Worm (Caenorhabditis elegans) whole organism, young adult: ENCODE measurements around the gene F26A1.4.
A peak's percentile ranks its signal among the peaks of the same experiment; 100 is the strongest.

Experiments
- B0336.3 ChIP-seq: fragments of 200-800 bp; sonication (Bioruptor generic); IDR thresholded peaks from 2 replicates; pipeline ENCODE4 v1.3.6; 2022; ENCODE audit warnings: missing genetic modification characterization, missing compliant biosample characterization
- F37B4.10 ChIP-seq: fragments of 200-800 bp; sonication (Bioruptor generic); IDR thresholded peaks from 2 replicates; pipeline ENCODE4 v1.3.6; 2022; ENCODE audit warnings: missing genetic modification characterization, missing compliant biosample characterization
- F49E8.2 ChIP-seq: sonication (generic microtip); optimal IDR thresholded peaks from 3 replicates; lab custom pipeline; 2017; ENCODE audit warnings: missing genetic modification characterization, mild to moderate bottlenecking, missing compliant biosample characterization, antibody characterized with exemption, moderate library complexity; ENCODE audit not compliant: insufficient read depth
- F52B5.7 ChIP-seq: sonication (generic microtip); optimal IDR thresholded peaks from 2 replicates; lab custom pipeline; 2016; ENCODE audit warnings: mild to moderate bottlenecking, missing genetic modification characterization, missing compliant biosample characterization
- T26A5.8 ChIP-seq: sonication (generic microtip); optimal IDR thresholded peaks from 2 replicates; lab custom pipeline; 2016; ENCODE audit warnings: missing genetic modification characterization, missing compliant biosample characterization
- akir-1 ChIP-seq: fragments of 200-800 bp; sonication (Bioruptor generic); optimal IDR thresholded peaks from 2 replicates; lab custom pipeline; 2018; ENCODE audit warnings: mild to moderate bottlenecking, missing genetic modification characterization, moderate library complexity, missing compliant biosample characterization
- aptf-2 ChIP-seq: fragments of 200-800 bp; sonication (Bioruptor generic); conservative IDR thresholded peaks from 2 replicates; pipeline ENCODE4 v1.3.6; 2022; ENCODE audit warnings: missing genetic modification reagents, missing genetic modification characterization, missing compliant biosample characterization
- atf-7 ChIP-seq: sonication (generic microtip); optimal IDR thresholded peaks from 2 replicates; lab custom pipeline; 2017; ENCODE audit warnings: mild to moderate bottlenecking, missing genetic modification characterization, missing compliant biosample characterization
- athp-1 ChIP-seq: sonication (generic microtip); optimal IDR thresholded peaks from 2 replicates; lab custom pipeline; 2017; ENCODE audit warnings: mild to moderate bottlenecking, missing genetic modification characterization, missing compliant biosample characterization
- attf-3 ChIP-seq: fragments of 200-800 bp; sonication (Bioruptor generic); conservative IDR thresholded peaks from 2 replicates; pipeline ENCODE4 v1.3.6; 2022; ENCODE audit warnings: missing genetic modification reagents, missing genetic modification characterization, missing compliant biosample characterization
- attf-5 ChIP-seq: fragments of 200-800 bp; sonication (Bioruptor generic); optimal IDR thresholded peaks from 2 replicates; lab custom pipeline; 2018; ENCODE audit warnings: mild to moderate bottlenecking, missing genetic modification characterization, missing compliant biosample characterization
- attf-6 ChIP-seq: fragments of 200-800 bp; sonication (Bioruptor generic); IDR thresholded peaks from 2 replicates; pipeline ENCODE4 v1.3.6; 2022; ENCODE audit warnings: missing genetic modification reagents, missing genetic modification characterization, missing compliant biosample characterization
- bed-2 ChIP-seq: fragments of 200-800 bp; sonication (Bioruptor generic); IDR thresholded peaks from 2 replicates; pipeline ENCODE4 v1.3.6; 2022; ENCODE audit warnings: missing genetic modification reagents, missing genetic modification characterization, missing compliant biosample characterization
- ceh-27 ChIP-seq: fragments of 200-800 bp; sonication (Bioruptor generic); optimal IDR thresholded peaks from 2 replicates; lab custom pipeline; 2018; ENCODE audit warnings: mild to moderate bottlenecking, missing genetic modification characterization, moderate library complexity, missing compliant biosample characterization
- die-1 ChIP-seq: sonication (generic microtip); optimal IDR thresholded peaks from 2 replicates; lab custom pipeline; 2016; ENCODE audit warnings: missing genotype, mild to moderate bottlenecking, missing genetic modification characterization, missing compliant biosample characterization
- dox-1 ChIP-seq: fragments of 200-800 bp; sonication (Bioruptor generic); IDR thresholded peaks from 2 replicates; pipeline ENCODE4 v1.3.6; 2022; ENCODE audit warnings: missing genetic modification reagents, missing genetic modification characterization, missing compliant biosample characterization
- dpff-1 ChIP-seq: sonication (generic microtip); optimal IDR thresholded peaks from 2 replicates; lab custom pipeline; 2017; ENCODE audit warnings: mild to moderate bottlenecking, missing genetic modification characterization, missing compliant biosample characterization
- egl-44 ChIP-seq: fragments of 200-800 bp; sonication (Bioruptor generic); IDR thresholded peaks from 2 replicates; pipeline ENCODE4 v1.3.6; 2022; ENCODE audit warnings: missing genetic modification reagents, missing genetic modification characterization, missing compliant biosample characterization
- ekl-4 ChIP-seq: fragments of 200-800 bp; sonication (Bioruptor generic); IDR thresholded peaks from 2 replicates; pipeline ENCODE4 v1.3.6; 2022; ENCODE audit warnings: missing genetic modification reagents, missing genetic modification characterization, missing compliant biosample characterization
- hmg-1.2 ChIP-seq: fragments of 200-800 bp; sonication (Bioruptor generic); IDR thresholded peaks from 2 replicates; pipeline ENCODE4 v1.3.6; 2022; ENCODE audit warnings: missing genetic modification reagents, missing genetic modification characterization, missing compliant biosample characterization
- let-607 ChIP-seq, 2 experiments: fragments of 200-800 bp in 1 of 2; sonication (Bioruptor generic) in 1 of 2; sonication (generic microtip) in 1 of 2; optimal IDR thresholded peaks; 2 replicates each; lab custom pipeline; 2016 to 2018; ENCODE audit warnings: mild to moderate bottlenecking in 2 of 2, missing compliant biosample characterization in 2 of 2, missing genetic modification characterization in 2 of 2, moderate library complexity in 2 of 2, missing genotype in 1 of 2
- lin-54 ChIP-seq: fragments of 200-800 bp; sonication (Bioruptor generic); optimal IDR thresholded peaks from 2 replicates; lab custom pipeline; 2018; ENCODE audit warnings: mild to moderate bottlenecking, missing genetic modification characterization, missing compliant biosample characterization
- mes-4 ChIP-seq: sonication (generic microtip); optimal IDR thresholded peaks from 2 replicates; lab custom pipeline; 2016; ENCODE audit warnings: missing genotype, missing genetic modification characterization, missing compliant biosample characterization
- mxl-1 ChIP-seq: sonication (generic microtip); optimal IDR thresholded peaks from 2 replicates; lab custom pipeline; 2016; ENCODE audit warnings: missing genetic modification characterization, missing compliant biosample characterization
- nfyb-1 ChIP-seq: fragments of 200-800 bp; sonication (Bioruptor generic); IDR thresholded peaks from 2 replicates; pipeline ENCODE4 v1.3.6; 2022; ENCODE audit warnings: missing genetic modification reagents, missing genetic modification characterization, missing compliant biosample characterization
- nhr-90 ChIP-seq: sonication (generic microtip); optimal IDR thresholded peaks from 2 replicates; lab custom pipeline; 2016; ENCODE audit warnings: missing genotype, mild to moderate bottlenecking, missing genetic modification characterization, missing compliant biosample characterization
- sdz-38 ChIP-seq: sonication (generic microtip); optimal IDR thresholded peaks from 2 replicates; lab custom pipeline; 2016; ENCODE audit warnings: missing genotype, missing genetic modification characterization, missing compliant biosample characterization
- sea-2 ChIP-seq: fragments of 200-800 bp; sonication (Bioruptor generic); IDR thresholded peaks from 2 replicates; pipeline ENCODE4 v1.3.6; 2022; ENCODE audit warnings: missing genetic modification characterization, missing compliant biosample characterization
- somi-1 ChIP-seq: fragments of 200-800 bp; sonication (Bioruptor generic); optimal IDR thresholded peaks from 2 replicates; lab custom pipeline; 2018; ENCODE audit warnings: mild to moderate bottlenecking, missing genetic modification characterization, missing compliant biosample characterization
- tbp1 ChIP-seq: fragments of 200-800 bp; sonication (Bioruptor generic); optimal IDR thresholded peaks from 2 replicates; lab custom pipeline; 2018; ENCODE audit warnings: mild to moderate bottlenecking, missing genetic modification characterization, missing compliant biosample characterization
- unc-130 ChIP-seq: sonication (generic microtip); optimal IDR thresholded peaks from 2 replicates; lab custom pipeline; 2016; ENCODE audit warnings: missing genetic modification reagents, missing genetic modification characterization, missing compliant biosample characterization
- unc-62 ChIP-seq: fragments of 150-350 bp; optimal IDR thresholded peaks from 2 replicates; lab custom pipeline; 2014; ENCODE audit warnings: missing biosample characterization, missing genetic modification reagents, missing genetic modification characterization
- zfh-2 ChIP-seq: fragments of 200-800 bp; sonication (Bioruptor generic); conservative IDR thresholded peaks from 2 replicates; pipeline ENCODE4 v1.3.6; 2022; ENCODE audit warnings: missing genetic modification reagents, missing genetic modification characterization, missing compliant biosample characterization
- ztf-22 ChIP-seq: fragments of 200-800 bp; sonication (Bioruptor generic); optimal IDR thresholded peaks from 2 replicates; lab custom pipeline; 2018; ENCODE audit warnings: mild to moderate bottlenecking, missing genetic modification characterization, moderate library complexity, missing compliant biosample characterization
- ztf-25 ChIP-seq: fragments of 200-800 bp; sonication (Bioruptor generic); IDR thresholded peaks from 2 replicates; pipeline ENCODE4 v1.3.6; 2022; ENCODE audit warnings: missing genetic modification reagents, missing genetic modification characterization, missing compliant biosample characterization
- ztf-26 ChIP-seq: sonication (generic microtip); optimal IDR thresholded peaks from 2 replicates; lab custom pipeline; 2017; ENCODE audit warnings: missing genetic modification characterization, missing compliant biosample characterization
- ztf-6 ChIP-seq: fragments of 200-800 bp; sonication (Bioruptor generic); IDR thresholded peaks from 2 replicates; pipeline ENCODE4 v1.3.6; 2022; ENCODE audit warnings: missing genetic modification reagents, missing genetic modification characterization, missing compliant biosample characterization

The F26A1.4 gene

DNA sequence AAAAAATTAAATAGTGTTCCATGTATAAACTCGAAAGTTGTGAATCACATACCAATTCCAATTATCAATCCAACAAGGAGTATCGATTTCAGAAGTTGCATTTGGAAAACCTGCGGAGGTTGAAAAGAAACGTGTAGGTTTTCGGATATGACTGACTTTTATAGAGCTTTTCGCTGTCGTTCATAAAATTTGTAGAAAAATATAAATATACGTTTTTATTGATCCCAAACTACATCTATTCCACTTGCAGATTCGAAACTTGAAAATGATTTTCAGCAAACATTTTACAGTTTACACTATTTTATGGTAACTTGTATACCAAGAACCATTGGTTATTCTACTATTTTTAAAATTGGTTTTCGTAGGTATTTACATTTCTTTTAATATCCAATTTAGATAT is 24.8 kb downstream of the F26A1.4 start, which contains the start of gene clec-156:
clec-156 (minus strand) TSS at position 101 of the 400 bp plus-strand sequence.
- TF ChIP-seq aptf-2 (GFP tag; lab: Robert Waterston, UW), result no peak
- TF ChIP-seq mxl-1 (tag; lab: Kevin White, UChicago), result no peak
- no peak for TF ChIP-seq B0336.3
- TF ChIP-seq egl-44 (GFP tag; lab: Robert Waterston, UW), result no peak
- TF ChIP-seq dpff-1 (tag; lab: Kevin White, UChicago), result no peak
- TF ChIP-seq ztf-6 (GFP tag; lab: Robert Waterston, UW), result no peak
- no peak for TF ChIP-seq bed-2 (GFP tag; lab: Robert Waterston, UW)
- TF ChIP-seq unc-130 (GFP tag; lab: Kevin White, UChicago), result no peak
- TF ChIP-seq hmg-1.2, result no peak
- TF ChIP-seq attf-3, result no peak
- no peak for TF ChIP-seq F49E8.2
- no peak for TF ChIP-seq nfyb-1 (GFP tag; lab: Robert Waterston, UW)
- no peak for TF ChIP-seq sea-2 (GFP tag; lab: Robert Waterston, UW)

- TF ChIP-seq atf-7 (tag; lab: Kevin White, UChicago) (no peak), F37B4.10 (GFP tag; lab: Robert Waterston, UW) (no peak), F52B5.7 (tag; lab: Kevin White, UChicago) (no peak), nhr-90 (tag; lab: Kevin White, UChicago) (no peak), unc-62 (GFP tag; lab: Kevin White, UChicago) (no peak), sdz-38 (no peak), die-1 (tag; lab: Kevin White, UChicago) (no peak), unc-130 (GFP tag; lab: Kevin White, UChicago) (no peak), tbp1 (GFP tag; lab: Kevin White, UChicago) (no peak), ekl-4 (GFP tag; lab: Robert Waterston, UW) (no peak), lin-54 (GFP tag; lab: Kevin White, UChicago) (no peak), mes-4 (no peak), dox-1 (GFP tag; lab: Robert Waterston, UW) (no peak), ztf-25 (GFP tag; lab: Robert Waterston, UW) (no peak), akir-1 (GFP tag; lab: Kevin White, UChicago) (no peak)
- TF ChIP-seq, all 124 proteins: peak for 0
Observed at ce11 chrIII:4844327-4844726, 27.0 kb downstream of the F26A1.4 start, which contains the start of the genes clec-157 and fkh-5. clec-157 (minus strand) TSS chrIII:4844427. fkh-5 (plus strand) TSS chrIII:4844662.

DNA sequence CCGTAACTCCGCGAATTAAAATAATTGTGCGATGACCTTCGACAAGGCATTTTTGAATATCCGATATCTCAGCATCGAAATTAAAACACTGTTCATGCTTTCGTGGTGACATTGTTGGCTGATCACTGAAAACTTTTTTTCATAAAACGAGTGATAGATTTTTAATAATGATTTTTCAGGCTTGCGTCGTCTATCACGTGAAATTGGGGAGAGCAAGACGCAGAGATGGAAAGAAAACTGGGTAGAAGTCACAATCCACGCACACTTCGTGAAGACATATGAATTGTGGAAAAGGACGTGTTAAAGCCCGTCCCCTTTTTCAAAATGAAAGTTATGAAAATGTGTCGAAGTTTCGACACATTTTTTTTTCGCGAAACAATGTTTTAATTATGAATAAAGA is 32.4 kb downstream of the F26A1.4 start, which contains the start of gene nonu-1:
nonu-1 (minus strand) TSS at position 169 of the 400 bp plus-strand sequence.
- TF ChIP-seq mes-4 (no peak), ztf-22 (GFP tag; lab: Kevin White, UChicago) (no peak), somi-1 (GFP tag; lab: Kevin White, UChicago) (no peak), attf-6 (GFP tag; lab: Robert Waterston, UW) (no peak), T26A5.8 (no peak), let-607 (tag; optimal IDR thresholded peaks at IDR 0.05; lab: Kevin White, UChicago) (peak in 1 of 2 experiments; percentile 25), zfh-2 (GFP tag; lab: Robert Waterston, UW) (no peak), mxl-1 (tag; lab: Kevin White, UChicago) (no peak), hmg-1.2 (peak; percentile 32; the same call in 1 of the 2 replicates), ceh-27 (GFP tag; lab: Kevin White, UChicago) (no peak), ztf-26 (tag; lab: Kevin White, UChicago) (no peak), akir-1 (GFP tag; lab: Kevin White, UChicago) (no peak), attf-5 (GFP tag; lab: Kevin White, UChicago) (peak; percentile 37), athp-1 (tag; lab: Kevin White, UChicago) (no peak)
